Fruit fly (Drosophila melanogaster) whole organism, embryonic: Measurements from ENCODE around the gene mRpS35.

Experiments used
- Asciz ChIP-seq: fragments of 200-800 bp; sonication (Bioruptor generic); optimal IDR thresholded peaks from 2 replicates; lab custom pipeline; 2017; ENCODE audit warnings: missing biosample characterization, mild to moderate bottlenecking, missing genetic modification characterization, missing genetic modification reagents
- CG10366 ChIP-seq: fragments of 200-800 bp; sonication (Bioruptor generic); IDR thresholded peaks from 2 replicates; pipeline ENCODE4 v1.3.6; 2022; ENCODE audit warnings: missing biosample characterization, missing genetic modification characterization
- CG10979 ChIP-seq: fragments of 200-800 bp; sonication (Bioruptor generic); optimal IDR thresholded peaks from 2 replicates; lab custom pipeline; 2018; ENCODE audit warnings: missing biosample characterization, mild to moderate bottlenecking, missing genetic modification characterization, moderate library complexity
- CG12744 ChIP-seq: fragments of 200-800 bp; sonication (Bioruptor generic); optimal IDR thresholded peaks from 2 replicates; lab custom pipeline; 2016; ENCODE audit warnings: missing biosample characterization, missing genetic modification characterization
- CG13894 ChIP-seq: fragments of 200-800 bp; sonication (Bioruptor generic); optimal IDR thresholded peaks from 3 replicates; lab custom pipeline; 2018; ENCODE audit warnings: missing biosample characterization, mild to moderate bottlenecking, missing genetic modification characterization, moderate library complexity
- CG15011 ChIP-seq: fragments of 200-800 bp; sonication (Bioruptor generic); optimal IDR thresholded peaks from 3 replicates; lab custom pipeline; 2018; ENCODE audit warnings: missing biosample characterization, mild to moderate bottlenecking, missing genetic modification characterization
- CG17186 ChIP-seq: fragments of 200-800 bp; sonication (Bioruptor generic); optimal IDR thresholded peaks from 3 replicates; lab custom pipeline; 2017; ENCODE audit warnings: missing biosample characterization, missing genetic modification reagents, missing genetic modification characterization
- CG18599 ChIP-seq: fragments of 200-800 bp; sonication (Bioruptor generic); optimal IDR thresholded peaks from 3 replicates; lab custom pipeline; 2017; ENCODE audit warnings: missing biosample characterization, missing genetic modification characterization, mild to moderate bottlenecking, moderate library complexity, missing genetic modification reagents
- CG2120 ChIP-seq: fragments of 200-800 bp; sonication (Bioruptor generic); optimal IDR thresholded peaks from 3 replicates; lab custom pipeline; 2016; ENCODE audit warnings: missing biosample characterization, missing genetic modification characterization
- CG31388 ChIP-seq: fragments of 200-800 bp; sonication (Bioruptor generic); optimal IDR thresholded peaks from 2 replicates; lab custom pipeline; 2016; ENCODE audit warnings: missing biosample characterization, missing genetic modification characterization
- CG32532 ChIP-seq: fragments of 200-800 bp; sonication (Bioruptor generic); IDR thresholded peaks from 2 replicates; pipeline ENCODE4 v1.3.6; 2022; ENCODE audit warnings: missing biosample characterization, missing genetic modification characterization
- CG4820 ChIP-seq: fragments of 200-800 bp; sonication (Bioruptor generic); optimal IDR thresholded peaks from 3 replicates; lab custom pipeline; 2016; ENCODE audit warnings: missing biosample characterization, missing genetic modification characterization
- CG6254 ChIP-seq: fragments of 200-800 bp; sonication (Bioruptor generic); optimal IDR thresholded peaks from 3 replicates; lab custom pipeline; 2017; ENCODE audit warnings: mild to moderate bottlenecking, missing biosample characterization, missing genetic modification reagents, missing genetic modification characterization
- CG7839 ChIP-seq: fragments of 200-800 bp; sonication (Bioruptor generic); optimal IDR thresholded peaks from 3 replicates; lab custom pipeline; 2018; ENCODE audit warnings: missing biosample characterization, mild to moderate bottlenecking, missing genetic modification characterization, moderate library complexity
- CG8281 ChIP-seq: fragments of 200-800 bp; sonication (Bioruptor generic); optimal IDR thresholded peaks from 2 replicates; lab custom pipeline; 2018; ENCODE audit warnings: missing biosample characterization, mild to moderate bottlenecking, missing genetic modification characterization, moderate library complexity
- CG8765 ChIP-seq: fragments of 200-800 bp; sonication (Bioruptor generic); IDR thresholded peaks from 2 replicates; pipeline ENCODE4 v1.3.6; 2022; ENCODE audit warnings: missing biosample characterization, missing genetic modification characterization
- CG8944 ChIP-seq: fragments of 200-800 bp; sonication (Bioruptor generic); optimal IDR thresholded peaks from 3 replicates; lab custom pipeline; 2016; ENCODE audit warnings: missing biosample characterization, missing genetic modification characterization
- CG9932 ChIP-seq: fragments of 200-800 bp; sonication (Bioruptor generic); IDR thresholded peaks from 2 replicates; pipeline ENCODE4 v1.3.6; 2022; ENCODE audit warnings: missing biosample characterization, missing genetic modification characterization
- D19A ChIP-seq: fragments of 200-800 bp; optimal IDR thresholded peaks from 3 replicates; lab custom pipeline; 2019; ENCODE audit warnings: missing biosample characterization, mild to moderate bottlenecking, missing genetic modification characterization, moderate library complexity
- Dbx ChIP-seq: fragments of 200-800 bp; sonication (Bioruptor generic); IDR thresholded peaks from 3 replicates; pipeline ENCODE4 v1.3.6; 2022; ENCODE audit warnings: missing biosample characterization, missing genetic modification characterization
- Dfd ChIP-seq, 2 experiments: fragments of >200 bp; optimal IDR thresholded peaks; 2 replicates each; lab custom pipeline; 2017; ENCODE audit warnings: missing biosample characterization in 2 of 2, missing genetic modification characterization in 2 of 2
- Dll ChIP-seq: fragments of 200-800 bp; sonication (Bioruptor generic); IDR thresholded peaks from 4 replicates; pipeline ENCODE4 v1.3.6; 2022; ENCODE audit warnings: missing biosample characterization, missing genetic modification characterization; ENCODE audit not compliant: partially characterized antibody
- Dp ChIP-seq: fragments of 200-800 bp; sonication (Bioruptor generic); optimal IDR thresholded peaks from 2 replicates; lab custom pipeline; 2018; ENCODE audit warnings: missing biosample characterization, mild to moderate bottlenecking, missing genetic modification characterization, moderate library complexity
- HLH54F ChIP-seq: fragments of 200-800 bp; sonication (Bioruptor generic); optimal IDR thresholded peaks from 3 replicates; lab custom pipeline; 2016; ENCODE audit warnings: missing biosample characterization, missing genetic modification characterization
- Sry-δ ChIP-seq: fragments of 200-800 bp; sonication (Bioruptor generic); optimal IDR thresholded peaks from 2 replicates; lab custom pipeline; 2016; ENCODE audit warnings: missing biosample characterization, missing genetic modification characterization
- Ssrp ChIP-seq: fragments of 200-800 bp; sonication (Bioruptor generic); optimal IDR thresholded peaks from 2 replicates; lab custom pipeline; 2018; ENCODE audit warnings: missing biosample characterization, mild to moderate bottlenecking, missing genetic modification characterization, moderate library complexity
- Vsx1 ChIP-seq: fragments of 200-800 bp; sonication (Bioruptor generic); optimal IDR thresholded peaks from 2 replicates; lab custom pipeline; 2017; ENCODE audit warnings: missing biosample characterization, mild to moderate bottlenecking, missing genetic modification characterization, missing genetic modification reagents
- ara ChIP-seq: fragments of 200-800 bp; sonication (Bioruptor generic); IDR thresholded peaks from 2 replicates; pipeline ENCODE4 v1.3.6; 2022; ENCODE audit warnings: missing biosample characterization, missing genetic modification characterization
- bbx ChIP-seq: fragments of 200-800 bp; sonication (Bioruptor generic); IDR thresholded peaks from 2 replicates; pipeline ENCODE4 v1.3.6; 2022; ENCODE audit warnings: missing biosample characterization, missing genetic modification characterization; ENCODE audit not compliant: partially characterized antibody
- bowl ChIP-seq: fragments of 200-800 bp; sonication (Bioruptor generic); IDR thresholded peaks from 2 replicates; pipeline ENCODE4 v1.3.6; 2022; ENCODE audit warnings: missing biosample characterization, missing genetic modification characterization
- btn ChIP-seq: fragments of 200-800 bp; sonication (Bioruptor generic); optimal IDR thresholded peaks from 2 replicates; lab custom pipeline; 2016; ENCODE audit warnings: missing biosample characterization, missing genetic modification characterization
- da ChIP-seq: fragments of 200-800 bp; sonication (Bioruptor generic); optimal IDR thresholded peaks from 2 replicates; lab custom pipeline; 2016; ENCODE audit warnings: missing biosample characterization, missing genetic modification characterization
- dati ChIP-seq: fragments of 200-800 bp; sonication (Bioruptor generic); IDR thresholded peaks from 2 replicates; pipeline ENCODE4 v1.3.6; 2022; ENCODE audit warnings: missing biosample characterization, missing genetic modification characterization
- dimm ChIP-seq: fragments of 200-800 bp; sonication (Bioruptor generic); IDR thresholded peaks from 2 replicates; pipeline ENCODE4 v1.3.6; 2022; ENCODE audit warnings: missing biosample characterization, missing genetic modification characterization
- ftz-f1 ChIP-seq: fragments of 200-800 bp; sonication (Bioruptor generic); optimal IDR thresholded peaks from 2 replicates; lab custom pipeline; 2016; ENCODE audit warnings: missing biosample characterization, missing genetic modification characterization
- hkb ChIP-seq, 2 experiments: fragments of 200-800 bp in 1 of 2; fragments of >200 bp in 1 of 2; sonication (Bioruptor generic) in 1 of 2; IDR thresholded peaks in 1 of 2; optimal IDR thresholded peaks in 1 of 2; 2 replicates each; pipeline versions ENCODE4 v1.3.6 to Lab custom; 2017 to 2022; ENCODE audit warnings: missing biosample characterization in 1 of 2, missing genetic modification characterization in 1 of 2
- nau ChIP-seq: fragments of 200-800 bp; sonication (Bioruptor generic); optimal IDR thresholded peaks from 3 replicates; lab custom pipeline; 2017; ENCODE audit warnings: missing biosample characterization, mild to moderate bottlenecking, missing genetic modification characterization, missing genetic modification reagents
- nerfin-2 ChIP-seq: fragments of 200-800 bp; sonication (Bioruptor generic); IDR thresholded peaks from 2 replicates; pipeline ENCODE4 v1.3.6; 2022; ENCODE audit warnings: missing biosample characterization, missing genetic modification characterization; ENCODE audit not compliant: partially characterized antibody
- nom ChIP-seq: fragments of 200-800 bp; sonication (Bioruptor generic); optimal IDR thresholded peaks from 2 replicates; lab custom pipeline; 2017; ENCODE audit warnings: missing biosample characterization, missing genetic modification characterization, mild to moderate bottlenecking, moderate library complexity, missing genetic modification reagents
- pan ChIP-seq, 4 experiments: fragments of >200 bp in 3 of 4; fragments of 200-800 bp in 1 of 4; sonication (Bioruptor generic) in 1 of 4; optimal IDR thresholded peaks in 3 of 4; IDR thresholded peaks in 1 of 4; 2 replicates each; pipeline versions ENCODE4 v1.3.6 to Lab custom; 2017 to 2022; ENCODE audit warnings: missing biosample characterization in 2 of 4, missing genetic modification characterization in 2 of 4, mixed read lengths in 1 of 4
- pnt ChIP-seq: fragments of 200-800 bp; sonication (Bioruptor generic); optimal IDR thresholded peaks from 3 replicates; lab custom pipeline; 2016; ENCODE audit warnings: missing biosample characterization, missing genetic modification characterization
- run ChIP-seq: fragments of 200-800 bp; sonication (Bioruptor generic); optimal IDR thresholded peaks from 3 replicates; lab custom pipeline; 2018; ENCODE audit warnings: missing biosample characterization, mild to moderate bottlenecking, missing genetic modification characterization
- sens-2 ChIP-seq: fragments of 200-800 bp; sonication (Bioruptor generic); IDR thresholded peaks from 2 replicates; pipeline ENCODE4 v1.3.6; 2022; ENCODE audit warnings: missing biosample characterization, missing genetic modification characterization
- slp2 ChIP-seq: fragments of 200-800 bp; sonication (Bioruptor generic); optimal IDR thresholded peaks from 2 replicates; lab custom pipeline; 2016; ENCODE audit warnings: missing biosample characterization, missing genetic modification characterization
- stwl ChIP-seq: fragments of 200-800 bp; sonication (Bioruptor generic); optimal IDR thresholded peaks from 3 replicates; lab custom pipeline; 2018; ENCODE audit warnings: missing biosample characterization, mild to moderate bottlenecking, missing genetic modification characterization, moderate library complexity
- tin ChIP-seq: fragments of 200-800 bp; sonication (Bioruptor generic); optimal IDR thresholded peaks from 3 replicates; lab custom pipeline; 2016; ENCODE audit warnings: missing biosample characterization, missing genetic modification characterization
- ttk ChIP-seq: fragments of 200-800 bp; sonication (Bioruptor generic); IDR thresholded peaks from 2 replicates; pipeline ENCODE4 v2.1.2; 2022; ENCODE audit warnings: missing biosample characterization, missing genetic modification characterization
- usp ChIP-seq: fragments of >200 bp; optimal IDR thresholded peaks from 2 replicates; lab custom pipeline; 2017; ENCODE audit warnings: missing biosample characterization, missing genetic modification characterization
- zfh2 ChIP-seq: fragments of 200-800 bp; sonication (Bioruptor generic); optimal IDR thresholded peaks from 2 replicates; lab custom pipeline; 2016; ENCODE audit warnings: missing biosample characterization, missing genetic modification characterization

The mRpS35 gene

dm6 chr3L:2824024-2824687 lies 43.5 kb downstream of the mRpS35 start (continued):
- TF ChIP-seq D19A (tag; lab: Kevin White, UChicago): peak; percentile 56
- no peak for TF ChIP-seq CG2120 (GFP tag; lab: Kevin White, UChicago)
- TF ChIP-seq CG8281: no peak
- peak; percentile 68 for TF ChIP-seq Ssrp (tag; lab: Kevin White, UChicago)
- peak; percentile 28 for TF ChIP-seq tin (GFP tag; lab: Kevin White, UChicago)
- TF ChIP-seq Dbx (GFP tag; lab: Robert Waterston, UW): no peak
- TF ChIP-seq hkb (optimal IDR thresholded peaks at IDR 0.05; lab: Kevin White, UChicago): no peak
- no peak for TF ChIP-seq hkb (GFP tag; IDR thresholded peaks at IDR 0.05; lab: Robert Waterston, UW)
- no peak for TF ChIP-seq CG13894
- no peak for TF ChIP-seq stwl (tag; lab: Kevin White, UChicago)
- TF ChIP-seq Dll (GFP tag; lab: Robert Waterston, UW): no peak
- no peak for TF ChIP-seq CG10366 (GFP tag; lab: Robert Waterston, UW)
- peak; percentile 10 for TF ChIP-seq pnt (GFP tag; lab: Kevin White, UChicago)
- no peak for TF ChIP-seq zfh2 (GFP tag; lab: Kevin White, UChicago)
- no peak for TF ChIP-seq CG9932 (GFP tag; lab: Robert Waterston, UW)
- peak; percentile 50; the same call in 1 of the 2 replicates for TF ChIP-seq ttk
- no peak for TF ChIP-seq CG17186 (GFP tag; lab: Kevin White, UChicago)
- peak; percentile 35; the same call in 1 of the 2 replicates for TF ChIP-seq ara
- TF ChIP-seq CG8765 (GFP tag; lab: Robert Waterston, UW): no peak
- no peak for TF ChIP-seq Vsx1 (GFP tag; lab: Kevin White, UChicago)
- TF ChIP-seq bowl: no peak
- TF ChIP-seq dati (GFP tag; lab: Robert Waterston, UW): 0 out of 2 replicates have a peak, but pooled peaks have one; percentile 5
- peak; percentile 67 for TF ChIP-seq nau
- no peak for TF ChIP-seq run (tag; lab: Kevin White, UChicago)
- no peak for TF ChIP-seq Sry-δ (GFP tag; lab: Kevin White, UChicago)
- TF ChIP-seq slp2 (GFP tag; lab: Kevin White, UChicago): no peak
- no peak for TF ChIP-seq CG12744
- no peak for TF ChIP-seq btn
- no peak for TF ChIP-seq usp (GFP tag; lab: Kevin White, UChicago)
- no peak for TF ChIP-seq pan (optimal IDR thresholded peaks at IDR 0.05; lab: Kevin White, UChicago)
- TF ChIP-seq pan (GFP tag; optimal IDR thresholded peaks at IDR 0.05 in 1 of 2, IDR thresholded peaks at IDR 0.05 in 1 of 2): peak in 1 of 2 experiments; percentile 9
- TF ChIP-seq CG4820 (GFP tag; lab: Kevin White, UChicago): peak; percentile 48
- no peak for TF ChIP-seq Dp (GFP tag; lab: Kevin White, UChicago)
- TF ChIP-seq sens-2: 0 out of 2 replicates have a peak, but pooled peaks have one; percentile 53
- TF ChIP-seq HLH54F (GFP tag; lab: Kevin White, UChicago): no peak
- TF ChIP-seq CG18599 (GFP tag; lab: Kevin White, UChicago): peak; percentile 31
- no peak for TF ChIP-seq bbx
- TF ChIP-seq CG6254 (GFP tag; lab: Kevin White, UChicago): peak; percentile 64
- TF ChIP-seq nerfin-2 (GFP tag; lab: Robert Waterston, UW): no peak
- no peak for TF ChIP-seq CG15011 (GFP tag; lab: Kevin White, UChicago)
- TF ChIP-seq CG32532: no peak
- no peak for TF ChIP-seq ftz-f1
- peak; percentile 24 for TF ChIP-seq Asciz (GFP tag; lab: Kevin White, UChicago)
- no peak for TF ChIP-seq Dfd (GFP tag; optimal IDR thresholded peaks at IDR 0.05; lab: Kevin White, UChicago)
- TF ChIP-seq CG8944: no peak
- peak; percentile 78 for TF ChIP-seq CG10979 (tag; lab: Kevin White, UChicago)
- TF ChIP-seq CG7839 (tag; lab: Kevin White, UChicago): peak; percentile 63
- peak; percentile 88 for TF ChIP-seq nom (GFP tag; lab: Kevin White, UChicago)
- TF ChIP-seq dimm (GFP tag; lab: Robert Waterston, UW): no peak
- no peak for TF ChIP-seq CG31388 (GFP tag; lab: Kevin White, UChicago)
- TF ChIP-seq da (GFP tag; lab: Kevin White, UChicago): no peak
